Worm (Caenorhabditis elegans) whole organism, L1 larva: ENCODE results near the gene Y4C6B.1.

Experiments used
- C34B4.2 ChIP-seq: sonication (generic microtip); optimal IDR thresholded peaks from 2 replicates; lab custom pipeline; 2017; ENCODE audit warnings: mild to moderate bottlenecking, missing genetic modification characterization, missing compliant biosample characterization
- F16B12.6 ChIP-seq: fragments of 150-350 bp; optimal IDR thresholded peaks from 2 replicates; lab custom pipeline; 2014; ENCODE audit warnings: missing biosample characterization, missing genetic modification characterization
- Y116A8C.19 ChIP-seq: sonication (generic microtip); optimal IDR thresholded peaks from 2 replicates; lab custom pipeline; 2016; ENCODE audit warnings: missing compliant biosample characterization, missing genetic modification characterization, borderline replicate concordance
- aha-1 ChIP-seq: fragments of 150-350 bp; optimal IDR thresholded peaks from 2 replicates; lab custom pipeline; 2014; ENCODE audit warnings: missing biosample characterization, missing genetic modification characterization
- alr-1 ChIP-seq: fragments of 200-800 bp; sonication (Bioruptor generic); optimal IDR thresholded peaks from 2 replicates; lab custom pipeline; 2018; ENCODE audit warnings: borderline replicate concordance, mild to moderate bottlenecking, missing genetic modification characterization, missing compliant biosample characterization
- ceh-63 ChIP-seq: fragments of 200-800 bp; sonication (Bioruptor generic); optimal IDR thresholded peaks from 2 replicates; lab custom pipeline; 2018; ENCODE audit warnings: mild to moderate bottlenecking, missing genetic modification characterization, missing compliant biosample characterization
- dsc-1 ChIP-seq: sonication (generic microtip); optimal IDR thresholded peaks from 2 replicates; lab custom pipeline; 2016; ENCODE audit warnings: mild to moderate bottlenecking, missing genetic modification characterization, missing compliant biosample characterization
- efl-1 ChIP-seq, 4 experiments: fragments of 150-350 bp; optimal IDR thresholded peaks in 3 of 4; peaks in 1 of 4; 1 replicate in 1 of 4; 2 replicates in 3 of 4; lab custom pipeline; 2014; ENCODE audit warnings: missing biosample characterization in 2 of 4, missing genetic modification characterization in 2 of 4, missing genetic modification reagents in 2 of 4
- egl-13 ChIP-seq: sonication (generic microtip); optimal IDR thresholded peaks from 2 replicates; lab custom pipeline; 2016; ENCODE audit warnings: missing genotype, missing genetic modification reagents, missing genetic modification characterization, missing compliant biosample characterization
- elt-2 ChIP-seq: sonication (generic microtip); optimal IDR thresholded peaks from 2 replicates; lab custom pipeline; 2016; ENCODE audit warnings: missing genetic modification characterization, mild to moderate bottlenecking, inconsistent platforms, missing compliant biosample characterization, missing genetic modification reagents
- ets-5 ChIP-seq: fragments of 200-800 bp; sonication (Bioruptor generic); IDR thresholded peaks from 2 replicates; pipeline ENCODE4 v1.3.6; 2022; ENCODE audit warnings: missing genetic modification characterization, missing compliant biosample characterization
- fkh-10 ChIP-seq: sonication (generic microtip); optimal IDR thresholded peaks from 2 replicates; lab custom pipeline; 2017; ENCODE audit warnings: missing biosample characterization, missing genetic modification reagents, missing genetic modification characterization
- fkh-4 ChIP-seq: sonication (generic microtip); optimal IDR thresholded peaks from 2 replicates; lab custom pipeline; 2016; ENCODE audit warnings: missing compliant biosample characterization, missing genetic modification characterization, borderline replicate concordance
- isw-1 ChIP-seq: fragments of 200-800 bp; sonication (Bioruptor generic); IDR thresholded peaks from 2 replicates; pipeline ENCODE4 v1.3.6; 2022; ENCODE audit warnings: missing genetic modification characterization, missing compliant biosample characterization
- jun-1 ChIP-seq: fragments of 150-350 bp; optimal IDR thresholded peaks from 2 replicates; lab custom pipeline; 2014; ENCODE audit warnings: missing biosample characterization, missing genetic modification reagents, missing genetic modification characterization
- lin-14 ChIP-seq: fragments of 200-800 bp; sonication (Bioruptor generic); optimal IDR thresholded peaks from 2 replicates; lab custom pipeline; 2018; ENCODE audit warnings: mild to moderate bottlenecking, missing genetic modification characterization, moderate library complexity, missing compliant biosample characterization
- lin-35 ChIP-seq, 2 experiments: fragments of 150-350 bp; optimal IDR thresholded peaks; 2 replicates each; lab custom pipeline; 2014; ENCODE audit warnings: missing biosample characterization in 2 of 2, missing genetic modification characterization in 2 of 2, missing genetic modification reagents in 2 of 2
- lsy-2 ChIP-seq, 2 experiments: fragments of 150-350 bp; optimal IDR thresholded peaks; 2 replicates each; lab custom pipeline; 2014; ENCODE audit warnings: missing biosample characterization in 2 of 2, missing genetic modification characterization in 2 of 2
- mdl-1 ChIP-seq, 2 experiments: fragments of 150-350 bp; optimal IDR thresholded peaks; 2 replicates each; lab custom pipeline; 2014 to 2017; ENCODE audit warnings: missing biosample characterization in 2 of 2, missing genetic modification characterization in 2 of 2, inconsistent platforms in 1 of 2
- nhr-11 ChIP-seq: fragments of 150-350 bp; optimal IDR thresholded peaks from 2 replicates; lab custom pipeline; 2014; ENCODE audit warnings: missing biosample characterization, missing genetic modification characterization
- nhr-12 ChIP-seq: sonication (generic microtip); optimal IDR thresholded peaks from 2 replicates; lab custom pipeline; 2017; ENCODE audit warnings: missing biosample characterization, missing genetic modification characterization
- nhr-28 ChIP-seq: fragments of 150-350 bp; optimal IDR thresholded peaks from 2 replicates; lab custom pipeline; 2014; ENCODE audit warnings: missing biosample characterization, missing genetic modification characterization
- nhr-71 ChIP-seq: sonication (generic microtip); optimal IDR thresholded peaks from 2 replicates; lab custom pipeline; 2016; ENCODE audit warnings: mild to moderate bottlenecking, missing genetic modification characterization, moderate library complexity, missing compliant biosample characterization
- nhr-84 ChIP-seq: sonication (generic microtip); optimal IDR thresholded peaks from 2 replicates; lab custom pipeline; 2017; ENCODE audit warnings: missing biosample characterization, missing genetic modification characterization
- nhr-85 ChIP-seq: sonication (generic microtip); peaks from one replicate; lab custom pipeline; 2016; ENCODE audit warnings: missing genetic modification characterization, inconsistent platforms, missing compliant biosample characterization
- nhr-90 ChIP-seq: sonication (generic microtip); optimal IDR thresholded peaks from 2 replicates; lab custom pipeline; 2016; ENCODE audit warnings: mild to moderate bottlenecking, missing genetic modification characterization, missing compliant biosample characterization; ENCODE audit not compliant: poor library complexity
- pag-3 ChIP-seq: sonication (generic microtip); optimal IDR thresholded peaks from 2 replicates; lab custom pipeline; 2017; ENCODE audit warnings: missing genetic modification characterization, mild to moderate bottlenecking, missing compliant biosample characterization, antibody characterized with exemption, borderline replicate concordance; ENCODE audit not compliant: insufficient read depth
- pax-3 ChIP-seq: fragments of 200-800 bp; sonication (Bioruptor generic); optimal IDR thresholded peaks from 2 replicates; lab custom pipeline; 2018; ENCODE audit warnings: mild to moderate bottlenecking, missing genetic modification characterization, moderate library complexity, missing compliant biosample characterization
- pqm-1 ChIP-seq: sonication (generic microtip); optimal IDR thresholded peaks from 3 replicates; lab custom pipeline; 2017; ENCODE audit warnings: missing biosample characterization, missing genetic modification characterization
- skn-1 ChIP-seq: fragments of 150-350 bp; optimal IDR thresholded peaks from 2 replicates; lab custom pipeline; 2014; ENCODE audit warnings: missing biosample characterization, missing genetic modification characterization
- snpc-4 ChIP-seq: fragments of 150-350 bp; optimal IDR thresholded peaks from 2 replicates; lab custom pipeline; 2014; ENCODE audit warnings: missing biosample characterization, missing genetic modification characterization
- snu-23 ChIP-seq: sonication (generic microtip); optimal IDR thresholded peaks from 2 replicates; lab custom pipeline; 2016; ENCODE audit warnings: missing genetic modification characterization, missing compliant biosample characterization
- sup-37 ChIP-seq: fragments of 200-800 bp; sonication (Bioruptor generic); optimal IDR thresholded peaks from 2 replicates; lab custom pipeline; 2018; ENCODE audit warnings: mild to moderate bottlenecking, missing genetic modification characterization, missing compliant biosample characterization
- unc-130 ChIP-seq: fragments of 150-350 bp; optimal IDR thresholded peaks from 2 replicates; lab custom pipeline; 2017; ENCODE audit warnings: missing biosample characterization, missing genetic modification characterization, inconsistent platforms
- xbp-1 ChIP-seq: sonication (generic microtip); optimal IDR thresholded peaks from 2 replicates; lab custom pipeline; 2016; ENCODE audit warnings: missing genetic modification characterization, missing compliant biosample characterization
- zip-4 ChIP-seq: fragments of 200-800 bp; sonication (Bioruptor generic); optimal IDR thresholded peaks from 2 replicates; lab custom pipeline; 2018; ENCODE audit warnings: mild to moderate bottlenecking, missing genetic modification characterization, moderate library complexity, missing compliant biosample characterization

Y4C6B.1 gene

DNA sequence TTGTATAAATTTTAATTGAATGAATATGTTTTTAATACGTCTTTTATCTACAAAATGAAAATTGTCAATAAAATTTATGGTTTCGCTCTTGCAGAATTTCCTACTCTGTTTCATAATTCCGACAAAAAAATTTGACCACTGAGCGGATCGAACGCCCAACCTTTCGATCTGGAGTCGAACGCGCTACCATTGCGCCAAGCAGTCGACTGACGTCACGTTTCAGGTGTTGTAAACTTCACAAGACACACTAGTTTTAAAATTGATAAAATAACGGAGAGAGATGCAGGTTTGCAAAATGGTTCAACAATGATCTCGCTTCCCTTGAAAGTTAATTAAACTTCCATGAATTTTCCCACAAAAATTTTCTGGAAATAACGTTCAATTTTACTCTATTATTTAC, 10.1 kb upstream of the Y4C6B.1 start:
- peak; percentile 10 for TF ChIP-seq xbp-1 (tag; lab: Kevin White, UChicago)
- no peak for TF ChIP-seq C34B4.2 (tag; lab: Kevin White, UChicago)
- TF ChIP-seq skn-1 (tag; lab: Kevin White, UChicago) = no peak
- no peak for TF ChIP-seq F16B12.6
- TF ChIP-seq snu-23 = peak; percentile 21
- peak; percentile 52 for TF ChIP-seq nhr-90 (tag; lab: Kevin White, UChicago)
- peak; percentile 18 for TF ChIP-seq nhr-71 (tag; lab: Kevin White, UChicago)
- peak in 1 of 2 experiments; percentile 10 for TF ChIP-seq lsy-2 (tag; optimal IDR thresholded peaks at IDR 0.05; lab: Kevin White, UChicago)
- no peak for TF ChIP-seq fkh-10
- no peak for TF ChIP-seq mdl-1 (tag; optimal IDR thresholded peaks at IDR 0.05; lab: Kevin White, UChicago)
- TF ChIP-seq nhr-85 (tag; lab: Kevin White, UChicago) = peak; percentile 55
- TF ChIP-seq nhr-84 (tag; lab: Kevin White, UChicago) = no peak
- TF ChIP-seq lin-35 (GFP tag; optimal IDR thresholded peaks at IDR 0.05; lab: Kevin White, UChicago) = peak in 1 of 2 experiments; percentile 65
- no peak for TF ChIP-seq efl-1 (optimal IDR thresholded peaks at IDR 0.05; lab: Kevin White, UChicago)
- TF ChIP-seq efl-1 (GFP tag; optimal IDR thresholded peaks at IDR 0.05 in 1 of 2; lab: Kevin White, UChicago) = peak in 1 of 2 experiments; percentile 34

ce11 chrIV:5350480-5351193, 3.7 kb upstream of the Y4C6B.1 start, which contains the start of gene gba-4:
gba-4 (minus strand) TSS chrIV:5350897.
- TF ChIP-seq elt-2 (tag; lab: Kevin White, UChicago) = peak; percentile 78

ce11 chrIV:5353364-5353763, 924 bp upstream of the Y4C6B.1 start, which contains the start of gene Y4C6B.7:
Y4C6B.7 (minus strand) TSS chrIV:5353464.
- no peak for TF ChIP-seq pax-3 (tag; lab: Kevin White, UChicago)
- no peak for TF ChIP-seq ceh-63
- TF ChIP-seq isw-1 = no peak
- TF ChIP-seq ets-5 (GFP tag; lab: Robert Waterston, UW) = no peak
- TF ChIP-seq zip-4 (GFP tag; lab: Kevin White, UChicago) = no peak
- TF ChIP-seq nhr-11 (tag; lab: Kevin White, UChicago) = no peak
- TF ChIP-seq fkh-4 (tag; lab: Kevin White, UChicago) = no peak
- TF ChIP-seq nhr-12 (tag; lab: Kevin White, UChicago) = no peak
- TF ChIP-seq pqm-1 = no peak
- TF ChIP-seq nhr-71 (tag; lab: Kevin White, UChicago) = no peak
- TF ChIP-seq alr-1 (tag; lab: Kevin White, UChicago) = no peak
- TF ChIP-seq snpc-4 (tag; lab: Kevin White, UChicago) = no peak

DNA sequence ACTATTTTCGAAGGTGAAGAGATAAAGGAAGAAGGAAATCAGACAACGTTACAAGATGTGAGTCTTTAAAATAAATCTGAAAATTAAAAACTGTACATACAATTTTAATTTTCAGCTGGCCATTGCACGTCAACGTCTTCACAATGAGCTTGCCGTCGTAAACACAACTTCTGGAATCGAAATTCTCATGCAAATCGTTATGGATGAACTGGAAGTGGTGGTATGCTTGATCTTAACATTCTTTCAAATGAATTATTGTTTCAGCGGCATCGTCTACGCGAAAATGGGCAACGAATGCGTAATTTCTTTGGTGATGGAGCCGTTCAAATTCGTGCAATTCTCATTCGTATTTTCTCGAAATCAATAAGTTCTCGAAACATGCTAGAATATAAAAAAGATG, 276 bp downstream of the Y4C6B.1 start:
- no peak for TF ChIP-seq sup-37 (GFP tag; lab: Kevin White, UChicago)
- no peak for TF ChIP-seq egl-13
- TF ChIP-seq unc-130 (tag; lab: Kevin White, UChicago) = no peak
- TF ChIP-seq nhr-28 (tag; lab: Kevin White, UChicago) = no peak
- TF ChIP-seq pag-3 (tag; lab: Kevin White, UChicago) = no peak
- TF ChIP-seq jun-1 (tag; lab: Kevin White, UChicago) = no peak
- TF ChIP-seq Y116A8C.19 (tag; lab: Kevin White, UChicago) = no peak
- TF ChIP-seq dsc-1 (tag; lab: Kevin White, UChicago) = no peak
- TF ChIP-seq alr-1 (tag; lab: Kevin White, UChicago) = no peak
- no peak for TF ChIP-seq lin-14 (GFP tag; lab: Kevin White, UChicago)
- TF ChIP-seq nhr-11 (tag; lab: Kevin White, UChicago) = no peak
- TF ChIP-seq aha-1 (tag; lab: Kevin White, UChicago) = no peak
- TF ChIP-seq nhr-84 (tag; lab: Kevin White, UChicago) = no peak
